Worm (Caenorhabditis elegans) whole organism, L1 larva: ENCODE results near the gene Y62E10A.6.
A peak's percentile ranks its signal among the peaks of the same experiment; 100 is the strongest.

Source experiments
- F16B12.6 ChIP-seq: fragments of 150-350 bp; optimal IDR thresholded peaks from 2 replicates; lab custom pipeline; 2014; ENCODE audit warnings: missing biosample characterization, missing genetic modification characterization
- aha-1 ChIP-seq: fragments of 150-350 bp; optimal IDR thresholded peaks from 2 replicates; lab custom pipeline; 2014; ENCODE audit warnings: missing biosample characterization, missing genetic modification characterization
- aly-2 ChIP-seq: fragments of 150-350 bp; optimal IDR thresholded peaks from 2 replicates; lab custom pipeline; 2014; ENCODE audit warnings: missing biosample characterization, missing genetic modification characterization
- blmp-1 ChIP-seq: fragments of 150-350 bp; optimal IDR thresholded peaks from 2 replicates; lab custom pipeline; 2014; ENCODE audit warnings: missing biosample characterization, missing genetic modification characterization
- ceh-63 ChIP-seq: fragments of 200-800 bp; sonication (Bioruptor generic); optimal IDR thresholded peaks from 2 replicates; lab custom pipeline; 2018; ENCODE audit warnings: mild to moderate bottlenecking, missing genetic modification characterization, missing compliant biosample characterization
- ceh-8 ChIP-seq: fragments of 200-800 bp; sonication (Bioruptor generic); optimal IDR thresholded peaks from 2 replicates; lab custom pipeline; 2018; ENCODE audit warnings: mild to moderate bottlenecking, missing genetic modification characterization, moderate library complexity, missing compliant biosample characterization
- ceh-88 ChIP-seq: fragments of 200-800 bp; sonication (Bioruptor generic); IDR thresholded peaks from 2 replicates; pipeline ENCODE4 v1.3.6; 2022; ENCODE audit warnings: missing genetic modification characterization, missing compliant biosample characterization
- ceh-90 ChIP-seq: sonication (generic microtip); optimal IDR thresholded peaks from 2 replicates; lab custom pipeline; 2016; ENCODE audit warnings: missing genetic modification characterization, missing compliant biosample characterization
- dpl-1 ChIP-seq, 3 experiments: fragments of 150-350 bp in 2 of 3; sonication (generic microtip) in 1 of 3; optimal IDR thresholded peaks; 2 replicates each; lab custom pipeline; 2014 to 2017; ENCODE audit warnings: missing biosample characterization in 3 of 3, missing genetic modification characterization in 3 of 3, missing genetic modification reagents in 3 of 3
- dsc-1 ChIP-seq: sonication (generic microtip); optimal IDR thresholded peaks from 2 replicates; lab custom pipeline; 2016; ENCODE audit warnings: mild to moderate bottlenecking, missing genetic modification characterization, missing compliant biosample characterization
- efl-1 ChIP-seq, 4 experiments: fragments of 150-350 bp; optimal IDR thresholded peaks in 3 of 4; peaks in 1 of 4; 1 replicate in 1 of 4; 2 replicates in 3 of 4; lab custom pipeline; 2014; ENCODE audit warnings: missing biosample characterization in 2 of 4, missing genetic modification characterization in 2 of 4, missing genetic modification reagents in 2 of 4
- egl-13 ChIP-seq: sonication (generic microtip); optimal IDR thresholded peaks from 2 replicates; lab custom pipeline; 2016; ENCODE audit warnings: missing genotype, missing genetic modification reagents, missing genetic modification characterization, missing compliant biosample characterization
- egl-27 ChIP-seq, 2 experiments: fragments of 150-350 bp in 1 of 2; sonication (generic microtip); optimal IDR thresholded peaks; 3 replicates each; lab custom pipeline; 2017 to 2018; ENCODE audit warnings: missing biosample characterization in 2 of 2, missing genetic modification characterization in 2 of 2, missing genetic modification reagents in 2 of 2
- elt-2 ChIP-seq: sonication (generic microtip); optimal IDR thresholded peaks from 2 replicates; lab custom pipeline; 2016; ENCODE audit warnings: missing genetic modification characterization, mild to moderate bottlenecking, inconsistent platforms, missing compliant biosample characterization, missing genetic modification reagents
- elt-3 ChIP-seq, 6 experiments: fragments of 150-350 bp in 1 of 6; sonication (generic microtip); optimal IDR thresholded peaks; 2 replicates each; lab custom pipeline; 2017 to 2018; ENCODE audit warnings: missing biosample characterization in 6 of 6, missing genetic modification characterization in 6 of 6, inconsistent platforms in 1 of 6
- fkh-10 ChIP-seq: sonication (generic microtip); optimal IDR thresholded peaks from 2 replicates; lab custom pipeline; 2017; ENCODE audit warnings: missing biosample characterization, missing genetic modification reagents, missing genetic modification characterization
- fkh-8 ChIP-seq: sonication (generic microtip); optimal IDR thresholded peaks from 2 replicates; lab custom pipeline; 2016; ENCODE audit warnings: mild to moderate bottlenecking, missing genetic modification characterization, missing compliant biosample characterization
- grh-1 ChIP-seq: fragments of 200-800 bp; sonication (Bioruptor generic); IDR thresholded peaks from 2 replicates; pipeline ENCODE4 v1.3.6; 2022; ENCODE audit warnings: missing genetic modification reagents, missing genetic modification characterization, missing compliant biosample characterization
- hpl-2 ChIP-seq: fragments of 150-350 bp; optimal IDR thresholded peaks from 2 replicates; lab custom pipeline; 2014; ENCODE audit warnings: missing biosample characterization, missing genetic modification reagents, missing genetic modification characterization
- jun-1 ChIP-seq: fragments of 150-350 bp; optimal IDR thresholded peaks from 2 replicates; lab custom pipeline; 2014; ENCODE audit warnings: missing biosample characterization, missing genetic modification reagents, missing genetic modification characterization
- lin-14 ChIP-seq: fragments of 200-800 bp; sonication (Bioruptor generic); optimal IDR thresholded peaks from 2 replicates; lab custom pipeline; 2018; ENCODE audit warnings: mild to moderate bottlenecking, missing genetic modification characterization, moderate library complexity, missing compliant biosample characterization
- lin-15B ChIP-seq: fragments of 150-350 bp; sonication (generic microtip); optimal IDR thresholded peaks from 3 replicates; lab custom pipeline; 2014; ENCODE audit warnings: missing biosample characterization, missing genetic modification characterization
- lin-39 ChIP-seq: fragments of 150-350 bp; optimal IDR thresholded peaks from 2 replicates; lab custom pipeline; 2014; ENCODE audit warnings: missing biosample characterization, missing genetic modification reagents, missing genetic modification characterization
- lir-3 ChIP-seq: sonication (generic microtip); optimal IDR thresholded peaks from 2 replicates; lab custom pipeline; 2016; ENCODE audit warnings: mild to moderate bottlenecking, missing genetic modification characterization, moderate library complexity, missing compliant biosample characterization; ENCODE audit not compliant: poor library complexity
- mdl-1 ChIP-seq, 2 experiments: fragments of 150-350 bp; optimal IDR thresholded peaks; 2 replicates each; lab custom pipeline; 2014 to 2017; ENCODE audit warnings: missing biosample characterization in 2 of 2, missing genetic modification characterization in 2 of 2, inconsistent platforms in 1 of 2
- mep-1 ChIP-seq: fragments of 150-350 bp; optimal IDR thresholded peaks from 2 replicates; lab custom pipeline; 2014; ENCODE audit warnings: missing biosample characterization, missing genetic modification characterization
- nhr-12 ChIP-seq: sonication (generic microtip); optimal IDR thresholded peaks from 2 replicates; lab custom pipeline; 2017; ENCODE audit warnings: missing biosample characterization, missing genetic modification characterization
- nhr-19 ChIP-seq: fragments of 200-800 bp; sonication (Bioruptor generic); conservative IDR thresholded peaks from 2 replicates; pipeline ENCODE4 v1.3.6; 2022; ENCODE audit warnings: missing genetic modification characterization, missing compliant biosample characterization
- nhr-20 ChIP-seq: sonication (generic microtip); optimal IDR thresholded peaks from 2 replicates; lab custom pipeline; 2016; ENCODE audit warnings: mild to moderate bottlenecking, missing genetic modification characterization, missing compliant biosample characterization
- nhr-28 ChIP-seq: fragments of 150-350 bp; optimal IDR thresholded peaks from 2 replicates; lab custom pipeline; 2014; ENCODE audit warnings: missing biosample characterization, missing genetic modification characterization
- nhr-47 ChIP-seq: sonication (generic microtip); optimal IDR thresholded peaks from 2 replicates; lab custom pipeline; 2016; ENCODE audit warnings: mild to moderate bottlenecking, missing genetic modification characterization, moderate library complexity, missing compliant biosample characterization
- nhr-71 ChIP-seq: sonication (generic microtip); optimal IDR thresholded peaks from 2 replicates; lab custom pipeline; 2016; ENCODE audit warnings: mild to moderate bottlenecking, missing genetic modification characterization, moderate library complexity, missing compliant biosample characterization
- nhr-85 ChIP-seq: sonication (generic microtip); peaks from one replicate; lab custom pipeline; 2016; ENCODE audit warnings: missing genetic modification characterization, inconsistent platforms, missing compliant biosample characterization
- nhr-90 ChIP-seq: sonication (generic microtip); optimal IDR thresholded peaks from 2 replicates; lab custom pipeline; 2016; ENCODE audit warnings: mild to moderate bottlenecking, missing genetic modification characterization, missing compliant biosample characterization; ENCODE audit not compliant: poor library complexity
- pag-3 ChIP-seq: sonication (generic microtip); optimal IDR thresholded peaks from 2 replicates; lab custom pipeline; 2017; ENCODE audit warnings: missing genetic modification characterization, mild to moderate bottlenecking, missing compliant biosample characterization, antibody characterized with exemption, borderline replicate concordance; ENCODE audit not compliant: insufficient read depth
- rnt-1 ChIP-seq: sonication (generic microtip); optimal IDR thresholded peaks from 2 replicates; lab custom pipeline; 2016; ENCODE audit warnings: mild to moderate bottlenecking, missing genetic modification characterization, moderate library complexity, missing compliant biosample characterization
- skn-1 ChIP-seq: fragments of 150-350 bp; optimal IDR thresholded peaks from 2 replicates; lab custom pipeline; 2014; ENCODE audit warnings: missing biosample characterization, missing genetic modification characterization
- snpc-4 ChIP-seq: fragments of 150-350 bp; optimal IDR thresholded peaks from 2 replicates; lab custom pipeline; 2014; ENCODE audit warnings: missing biosample characterization, missing genetic modification characterization
- sup-37 ChIP-seq: fragments of 200-800 bp; sonication (Bioruptor generic); optimal IDR thresholded peaks from 2 replicates; lab custom pipeline; 2018; ENCODE audit warnings: mild to moderate bottlenecking, missing genetic modification characterization, missing compliant biosample characterization
- swsn-7 ChIP-seq: sonication (generic microtip); optimal IDR thresholded peaks from 2 replicates; lab custom pipeline; 2016; ENCODE audit warnings: missing genetic modification characterization, missing compliant biosample characterization
- tlp-1 ChIP-seq: fragments of 150-350 bp; optimal IDR thresholded peaks from 2 replicates; lab custom pipeline; 2014; ENCODE audit warnings: missing biosample characterization, missing genetic modification characterization
- unc-30 ChIP-seq: sonication (generic microtip); optimal IDR thresholded peaks from 2 replicates; lab custom pipeline; 2017; ENCODE audit warnings: missing biosample characterization, missing genetic modification characterization
- unc-62 ChIP-seq: fragments of 150-350 bp; optimal IDR thresholded peaks from 2 replicates; lab custom pipeline; 2014; ENCODE audit warnings: missing biosample characterization, missing genetic modification reagents, missing genetic modification characterization
- unc-98 ChIP-seq: fragments of 200-800 bp; sonication (Bioruptor generic); IDR thresholded peaks from 2 replicates; pipeline ENCODE4 v1.3.6; 2022; ENCODE audit warnings: missing genetic modification characterization, missing compliant biosample characterization
- xbp-1 ChIP-seq: sonication (generic microtip); optimal IDR thresholded peaks from 2 replicates; lab custom pipeline; 2016; ENCODE audit warnings: missing genetic modification characterization, missing compliant biosample characterization
- ztf-4 ChIP-seq: fragments of 150-350 bp; optimal IDR thresholded peaks from 2 replicates; lab custom pipeline; 2014; ENCODE audit warnings: missing biosample characterization, missing genetic modification characterization

The Y62E10A.6 gene

ce11 chrIV:13393246-13393716 lies 21.5 kb downstream of the Y62E10A.6 start (continued):
- TF ChIP-seq elt-2 (tag; lab: Kevin White, UChicago) (peak; percentile 85), nhr-71 (tag; lab: Kevin White, UChicago) (peak; percentile 84), lin-39 (tag; lab: Kevin White, UChicago) (no peak), efl-1 (optimal IDR thresholded peaks at IDR 0.05; lab: Kevin White, UChicago) (no peak), efl-1 (GFP tag; optimal IDR thresholded peaks at IDR 0.05 in 1 of 2; lab: Kevin White, UChicago) (peak in 1 of 2 experiments; percentile 84)

ce11 chrIV:13394686-13395085 lies 22.9 kb downstream of the Y62E10A.6 start:
- TF ChIP-seq dsc-1, result no peak
- TF ChIP-seq lin-14 (GFP tag; lab: Kevin White, UChicago), result no peak
- no peak for TF ChIP-seq F16B12.6 (tag; lab: Kevin White, UChicago)
- TF ChIP-seq grh-1 (GFP tag; lab: Robert Waterston, UW), result peak; percentile 15; the same call in 1 of the 2 replicates
- TF ChIP-seq mdl-1 (tag; optimal IDR thresholded peaks at IDR 0.05; lab: Kevin White, UChicago), result no peak
- no peak for TF ChIP-seq jun-1 (tag; lab: Kevin White, UChicago)
- TF ChIP-seq unc-62 (GFP tag; lab: Kevin White, UChicago), result no peak
- TF ChIP-seq rnt-1, result no peak
- peak; percentile 47 for TF ChIP-seq blmp-1 (tag; lab: Kevin White, UChicago)

- peak; percentile 24 for TF ChIP-seq snpc-4 (tag; lab: Kevin White, UChicago)
- peak; percentile 44 to 53 (median 51) for TF ChIP-seq dpl-1 (GFP tag; optimal IDR thresholded peaks at IDR 0.05; lab: Kevin White, UChicago)
- TF ChIP-seq xbp-1 (tag; lab: Kevin White, UChicago), result peak; percentile 79
- peak; percentile 96 for TF ChIP-seq fkh-8 (tag; lab: Kevin White, UChicago)
- TF ChIP-seq swsn-7 (tag; lab: Kevin White, UChicago), result peak; percentile 89
- no peak for TF ChIP-seq ceh-63 (GFP tag; lab: Kevin White, UChicago)
- TF ChIP-seq nhr-28 (tag; lab: Kevin White, UChicago), result no peak
- peak; percentile 79 for TF ChIP-seq egl-13 (tag; lab: Kevin White, UChicago)
- peak; percentile 96 for TF ChIP-seq nhr-85 (tag; lab: Kevin White, UChicago)
- TF ChIP-seq nhr-20 (tag; lab: Kevin White, UChicago), result peak; percentile 95
- TF ChIP-seq rnt-1, result peak; percentile 85
- TF ChIP-seq jun-1 (tag; lab: Kevin White, UChicago), result peak; percentile 77
- peak; percentile 56 for TF ChIP-seq mep-1
- no peak; the same call in 1 of the 2 replicates for TF ChIP-seq ceh-88 (GFP tag; lab: Robert Waterston, UW)
- TF ChIP-seq egl-27 (tag; optimal IDR thresholded peaks at IDR 0.05; lab: Kevin White, UChicago), result peak; percentile 69 to 88
- TF ChIP-seq nhr-19 (GFP tag; lab: Robert Waterston, UW), result peak; percentile 93
- peak; percentile 88 for TF ChIP-seq nhr-90 (tag; lab: Kevin White, UChicago)
- peak; percentile 2 for TF ChIP-seq lin-15B (tag; lab: Kevin White, UChicago)
- TF ChIP-seq efl-1 (optimal IDR thresholded peaks at IDR 0.05; lab: Kevin White, UChicago), result peak; percentile 66 to 81
- peak; percentile 40 to 96 for TF ChIP-seq efl-1 (GFP tag; optimal IDR thresholded peaks at IDR 0.05 in 1 of 2; lab: Kevin White, UChicago)
- TF ChIP-seq unc-30 (tag; lab: Kevin White, UChicago), result no peak
- TF ChIP-seq pag-3, result no peak
- no peak for TF ChIP-seq aly-2
- no peak for TF ChIP-seq hpl-2 (GFP tag; lab: Kevin White, UChicago)
- peak; percentile 85 for TF ChIP-seq ztf-4 (tag; lab: Kevin White, UChicago)
- TF ChIP-seq ceh-90 (tag; lab: Kevin White, UChicago), result no peak
- TF ChIP-seq unc-98 (GFP tag; lab: Robert Waterston, UW), result peak; percentile 8; the same call in 1 of the 2 replicates
- TF ChIP-seq tlp-1 (tag; lab: Kevin White, UChicago), result no peak
- TF ChIP-seq elt-3 (tag; optimal IDR thresholded peaks at IDR 0.05; lab: Kevin White, UChicago), result peak in 3 of 6 experiments; percentile 36 to 81 (median 74)
- TF ChIP-seq nhr-12 (tag; lab: Kevin White, UChicago), result no peak
- TF ChIP-seq skn-1, result peak; percentile 88
- TF ChIP-seq F16B12.6 (tag; lab: Kevin White, UChicago), result peak; percentile 38
- TF ChIP-seq mdl-1 (tag; optimal IDR thresholded peaks at IDR 0.05; lab: Kevin White, UChicago), result peak in 1 of 2 experiments; percentile 90
- TF ChIP-seq fkh-10 (GFP tag; lab: Kevin White, UChicago), result peak; percentile 93
- TF ChIP-seq ceh-8, result peak; percentile 75
- peak; percentile 76 for TF ChIP-seq grh-1 (GFP tag; lab: Robert Waterston, UW)
- no peak for TF ChIP-seq sup-37
- TF ChIP-seq nhr-47 (tag; lab: Kevin White, UChicago), result peak; percentile 90
- TF ChIP-seq lir-3 (tag; lab: Kevin White, UChicago), result peak; percentile 62
- TF ChIP-seq aha-1 (tag; lab: Kevin White, UChicago), result peak; percentile 93
Measured at ce11 chrIV:13395255-13395654, 23.5 kb downstream of the Y62E10A.6 start.
